Fruit fly (Drosophila melanogaster): ENCODE measurements around the gene Rpn3.
A peak's percentile ranks its signal among the peaks of the same experiment; 100 is the strongest.

The Rpn3 gene

DNA sequence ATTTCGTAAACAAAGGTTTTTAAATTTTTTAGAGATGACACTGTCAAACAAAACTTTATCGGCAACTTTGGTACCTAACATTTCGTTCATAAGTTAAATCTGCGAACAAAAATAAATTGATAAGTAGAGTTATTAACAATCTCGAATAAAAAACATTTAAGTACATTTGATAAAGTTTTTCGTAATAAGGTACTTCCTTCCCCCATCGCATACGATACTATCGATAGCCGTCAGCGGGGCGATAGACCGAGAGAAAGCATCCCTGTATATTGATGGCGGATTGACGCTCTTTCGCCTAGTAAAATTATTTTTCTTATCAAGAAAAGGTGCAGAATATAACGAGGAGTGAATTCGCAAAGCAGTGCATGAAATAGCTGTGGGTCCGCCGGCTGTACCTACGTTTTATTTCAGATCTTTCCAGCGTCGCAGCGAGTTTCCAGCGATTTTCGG, 6.5 kb upstream of the Rpn3 start, which contains the start of the genes Ttc19 and Acn (continued):
- TF ChIP-seq Elba2 (GFP tag; optimal IDR thresholded peaks at IDR 0.05): peak; percentile 50
- peak; percentile 92 for TF ChIP-seq HLH4C (GFP tag; IDR thresholded peaks at IDR 0.05; ENCODE audit: partially characterized antibody)
- peak; percentile 72 for TF ChIP-seq Hmx (GFP tag; optimal IDR thresholded peaks at IDR 0.05)
- peak; percentile 78 for TF ChIP-seq CG3163 (GFP tag; optimal IDR thresholded peaks at IDR 0.05)
- peak; percentile 86 for TF ChIP-seq Ptx1 (GFP tag; IDR thresholded peaks at IDR 0.05)
- TF ChIP-seq gro (GFP tag; optimal IDR thresholded peaks at IDR 0.05): peak; percentile 91
- TF ChIP-seq C15 (GFP tag; IDR thresholded peaks at IDR 0.05): no peak
- TF ChIP-seq CG17829 (tag; optimal IDR thresholded peaks at IDR 0.05): peak; percentile 87
- peak; percentile 68; the same call in 1 of the 3 replicates for TF ChIP-seq so (GFP tag; IDR thresholded peaks at IDR 0.05)
- TF ChIP-seq Eip74EF (GFP tag; optimal IDR thresholded peaks at IDR 0.05): no peak
- TF ChIP-seq CG1233 (GFP tag; optimal IDR thresholded peaks at IDR 0.05): peak; percentile 76
- peak; percentile 68 for TF ChIP-seq psq (GFP tag; optimal IDR thresholded peaks at IDR 0.05)
- TF ChIP-seq Pdp1 (GFP tag; optimal IDR thresholded peaks at IDR 0.05): peak; percentile 89 to 91
- no peak for TF ChIP-seq CG2199 (GFP tag; IDR thresholded peaks at IDR 0.05)
- peak; percentile 83 for TF ChIP-seq her (GFP tag; optimal IDR thresholded peaks at IDR 0.05)
- TF ChIP-seq pita (GFP tag; optimal IDR thresholded peaks at IDR 0.05): no peak
- peak; percentile 9 for TF ChIP-seq CG10565 (GFP tag; optimal IDR thresholded peaks at IDR 0.05)
- no peak for TF ChIP-seq fd102C (GFP tag; optimal IDR thresholded peaks at IDR 0.05)
- TF ChIP-seq CG10147 (GFP tag; optimal IDR thresholded peaks at IDR 0.05): peak; percentile 84
- TF ChIP-seq chm (GFP tag; IDR thresholded peaks at IDR 0.05): peak; percentile 73
- TF ChIP-seq CG7271 (tag; optimal IDR thresholded peaks at IDR 0.05): peak; percentile 74
- peak; percentile 86 for TF ChIP-seq CG12236 (GFP tag; optimal IDR thresholded peaks at IDR 0.05)
- TF ChIP-seq sob (GFP tag; IDR thresholded peaks at IDR 0.05): peak; percentile 91
- peak; percentile 40 for TF ChIP-seq salm (tag; optimal IDR thresholded peaks at IDR 0.05)
- no peak for TF ChIP-seq CG15011 (GFP tag; optimal IDR thresholded peaks at IDR 0.05)
- peak; percentile 79; the same call in 2 of the 3 replicates for TF ChIP-seq zen2 (GFP tag; IDR thresholded peaks at IDR 0.05; ENCODE audit: partially characterized antibody)
- peak; percentile 32 for TF ChIP-seq TFAM (GFP tag; optimal IDR thresholded peaks at IDR 0.05)
- TF ChIP-seq CG1024 (GFP tag; IDR thresholded peaks at IDR 0.05): peak; percentile 56
- peak; percentile 97 for TF ChIP-seq BEAF-32 (GFP tag; optimal IDR thresholded peaks at IDR 0.05)
- TF ChIP-seq croc (GFP tag; conservative IDR thresholded peaks at IDR 0.05): peak; percentile 56; the same call in 1 of the 3 replicates
- no peak for TF ChIP-seq Trl (optimal IDR thresholded peaks at IDR 0.05)
- TF ChIP-seq Trl (GFP tag; optimal IDR thresholded peaks at IDR 0.05): peak; percentile 92
- TF ChIP-seq MTF-1 (GFP tag; optimal IDR thresholded peaks at IDR 0.05; ENCODE audit: borderline replicate concordance): no peak
- TF ChIP-seq gcm2 (GFP tag; optimal IDR thresholded peaks at IDR 0.05): peak; percentile 45
- peak; percentile 79 for TF ChIP-seq Meics (GFP tag; optimal IDR thresholded peaks at IDR 0.05)
- peak; percentile 89 for TF ChIP-seq Camta (GFP tag; optimal IDR thresholded peaks at IDR 0.05)
- TF ChIP-seq CG43689 (GFP tag; IDR thresholded peaks at IDR 0.05): 0 out of 2 replicates have a peak, but pooled peaks have one; percentile 9
- no peak for TF ChIP-seq Dfd (GFP tag; optimal IDR thresholded peaks at IDR 0.05)
- TF ChIP-seq CG8281 (tag; optimal IDR thresholded peaks at IDR 0.05): peak; percentile 98
- peak; percentile 90 for TF ChIP-seq CG14710 (tag; optimal IDR thresholded peaks at IDR 0.05)
- TF ChIP-seq en (GFP tag; optimal IDR thresholded peaks at IDR 0.05): peak; percentile 76
- TF ChIP-seq bigmax (GFP tag; optimal IDR thresholded peaks at IDR 0.05): no peak
- TF ChIP-seq tup (GFP tag; optimal IDR thresholded peaks at IDR 0.05): peak; percentile 71
- TF ChIP-seq CG15073 (GFP tag; optimal IDR thresholded peaks at IDR 0.05): no peak
- peak; percentile 82 for TF ChIP-seq stwl (tag; optimal IDR thresholded peaks at IDR 0.05)
- TF ChIP-seq CG6683 (GFP tag; optimal IDR thresholded peaks at IDR 0.05): peak; percentile 24
- peak; percentile 39 for TF ChIP-seq mirr (GFP tag; optimal IDR thresholded peaks at IDR 0.05)
- TF ChIP-seq Xrp1 (GFP tag; IDR thresholded peaks at IDR 0.05): peak; percentile 89
- 0 out of 2 replicates have a peak, but pooled peaks have one; percentile 25 for TF ChIP-seq CG5953 (GFP tag; IDR thresholded peaks at IDR 0.05)
- peak; percentile 56 for TF ChIP-seq Drgx (GFP tag; IDR thresholded peaks at IDR 0.05)
